Fruit fly (Drosophila melanogaster) whole organism, adult: ENCODE data around the gene Lkb1.

Experiments
- CG11617 ChIP-seq: fragments of 200-800 bp; sonication (Bioruptor generic); optimal IDR thresholded peaks from 2 replicates; lab custom pipeline; 2017; ENCODE audit warnings: mild to moderate bottlenecking, missing biosample characterization, missing genetic modification reagents, missing genetic modification characterization
- CG12768 ChIP-seq: fragments of 200-800 bp; sonication (Bioruptor generic); optimal IDR thresholded peaks from 2 replicates; lab custom pipeline; 2017; ENCODE audit warnings: missing biosample characterization, missing genetic modification characterization, mild to moderate bottlenecking, moderate library complexity, missing genetic modification reagents
- CG14711 ChIP-seq: fragments of 200-800 bp; sonication (Bioruptor generic); optimal IDR thresholded peaks from 2 replicates; lab custom pipeline; 2018; ENCODE audit warnings: missing biosample characterization, mild to moderate bottlenecking, missing genetic modification characterization, moderate library complexity
- CG1620 ChIP-seq: fragments of 200-800 bp; sonication (Bioruptor generic); optimal IDR thresholded peaks from 2 replicates; lab custom pipeline; 2016; ENCODE audit warnings: missing biosample characterization, missing genetic modification characterization
- CG33017 ChIP-seq: fragments of 200-800 bp; sonication (Bioruptor generic); optimal IDR thresholded peaks from 2 replicates; lab custom pipeline; 2018; ENCODE audit warnings: missing biosample characterization, mild to moderate bottlenecking, missing genetic modification characterization, moderate library complexity
- CG5204 ChIP-seq: fragments of 200-800 bp; sonication (Bioruptor generic); optimal IDR thresholded peaks from 2 replicates; lab custom pipeline; 2016; ENCODE audit warnings: missing biosample characterization, missing genetic modification characterization
- CG7045 ChIP-seq: fragments of 200-800 bp; sonication (Bioruptor generic); optimal IDR thresholded peaks from 2 replicates; lab custom pipeline; 2017; ENCODE audit warnings: missing biosample characterization, mild to moderate bottlenecking, missing genetic modification characterization
- CG7101 ChIP-seq: fragments of 200-800 bp; sonication (Bioruptor generic); optimal IDR thresholded peaks from 2 replicates; lab custom pipeline; 2018; ENCODE audit warnings: missing biosample characterization, mild to moderate bottlenecking, missing genetic modification characterization, moderate library complexity
- Clk ChIP-seq: fragments of 200-800 bp; sonication (Bioruptor generic); optimal IDR thresholded peaks from 2 replicates; lab custom pipeline; 2017; ENCODE audit warnings: missing biosample characterization, missing genetic modification characterization
- Crg-1 ChIP-seq: fragments of 200-800 bp; sonication (Bioruptor generic); optimal IDR thresholded peaks from 2 replicates; lab custom pipeline; 2016; ENCODE audit warnings: missing biosample characterization, missing genetic modification characterization
- Hr96 ChIP-seq: fragments of 200-800 bp; sonication (Bioruptor generic); optimal IDR thresholded peaks from 2 replicates; lab custom pipeline; 2016; ENCODE audit warnings: missing biosample characterization, missing genetic modification characterization
- Mnt ChIP-seq: fragments of 200-800 bp; sonication (Bioruptor generic); optimal IDR thresholded peaks from 2 replicates; lab custom pipeline; 2016; ENCODE audit warnings: missing biosample characterization, mild to moderate bottlenecking, missing genetic modification characterization
- bab1 ChIP-seq: fragments of 200-800 bp; sonication (Bioruptor generic); optimal IDR thresholded peaks from 3 replicates; lab custom pipeline; 2019; ENCODE audit warnings: missing biosample characterization, mild to moderate bottlenecking, missing genetic modification characterization, moderate library complexity
- cic ChIP-seq: fragments of 200-800 bp; sonication (Bioruptor generic); optimal IDR thresholded peaks from 2 replicates; lab custom pipeline; 2017; ENCODE audit warnings: missing biosample characterization, mild to moderate bottlenecking, missing genetic modification characterization, moderate library complexity
- cnc ChIP-seq, 2 experiments: fragments of >200 bp; optimal IDR thresholded peaks; 2 replicates each; lab custom pipeline; 2017
- kay ChIP-seq: fragments of 200-800 bp; sonication (Bioruptor generic); peaks from one replicate; lab custom pipeline; 2016; ENCODE audit warnings: missing biosample characterization, missing genetic modification characterization, borderline replicate concordance
- ovo ChIP-seq: fragments of 200-800 bp; sonication (Bioruptor generic); optimal IDR thresholded peaks from 2 replicates; lab custom pipeline; 2016; ENCODE audit warnings: missing biosample characterization, missing genetic modification characterization
- pad ChIP-seq: fragments of 200-800 bp; sonication (Bioruptor generic); optimal IDR thresholded peaks from 3 replicates; lab custom pipeline; 2017; ENCODE audit warnings: missing biosample characterization, missing genetic modification characterization, mild to moderate bottlenecking, moderate library complexity, missing genetic modification reagents
- tj ChIP-seq: fragments of 200-800 bp; sonication (Bioruptor generic); optimal IDR thresholded peaks from 3 replicates; lab custom pipeline; 2017; ENCODE audit warnings: missing biosample characterization, mild to moderate bottlenecking, missing genetic modification characterization, moderate library complexity

Lkb1 gene

dm6 chr3R:13715674-13716454 is 39.5 kb downstream of the Lkb1 start:
- no peak for TF ChIP-seq CG1620 (GFP tag; lab: Kevin White, UChicago)
- TF ChIP-seq CG12768 (GFP tag; lab: Kevin White, UChicago) = no peak
- no peak for TF ChIP-seq tj (GFP tag; lab: Kevin White, UChicago)

- TF ChIP-seq ovo (GFP tag; lab: Kevin White, UChicago) (no peak), bab1 (GFP tag; lab: Kevin White, UChicago) (no peak), cic (GFP tag; lab: Kevin White, UChicago) (no peak), tj (GFP tag; lab: Kevin White, UChicago) (no peak), Hr96 (GFP tag; lab: Kevin White, UChicago) (no peak), pad (GFP tag; lab: Kevin White, UChicago) (no peak), kay (no peak), CG14711 (tag; lab: Kevin White, UChicago) (no peak), Clk (no peak), CG1620 (GFP tag; lab: Kevin White, UChicago) (no peak), CG5204 (GFP tag; lab: Kevin White, UChicago) (no peak)
Observed at dm6 chr3R:13716827-13717226, 40.5 kb downstream of the Lkb1 start.

dm6 chr3R:13718076-13718475 is 41.7 kb downstream of the Lkb1 start, which contains the start of gene Ubc87F:
Gene Ubc87F (minus strand): TSS chr3R:13718176.
- TF ChIP-seq CG12768 (GFP tag; lab: Kevin White, UChicago) (no peak), Hr96 (GFP tag; lab: Kevin White, UChicago) (no peak), CG7045 (no peak), Clk (no peak), CG5204 (GFP tag; lab: Kevin White, UChicago) (no peak), CG7101 (no peak), Crg-1 (GFP tag; lab: Kevin White, UChicago) (no peak), cic (GFP tag; lab: Kevin White, UChicago) (no peak), CG33017 (tag; lab: Kevin White, UChicago) (no peak), ovo (GFP tag; lab: Kevin White, UChicago) (no peak), CG1620 (GFP tag; lab: Kevin White, UChicago) (no peak)

- TF ChIP-seq kay = no peak
- no peak for TF ChIP-seq bab1 (GFP tag; lab: Kevin White, UChicago)
- TF ChIP-seq CG14711 (tag; lab: Kevin White, UChicago) = no peak
- no peak for TF ChIP-seq CG7045
- no peak for TF ChIP-seq pad (GFP tag; lab: Kevin White, UChicago)
Observed at dm6 chr3R:13719053-13719452, 42.7 kb downstream of the Lkb1 start.

- TF ChIP-seq CG7045 = no peak
- no peak for TF ChIP-seq pad (GFP tag; lab: Kevin White, UChicago)
- no peak for TF ChIP-seq CG33017 (tag; lab: Kevin White, UChicago)
- TF ChIP-seq ovo (GFP tag; lab: Kevin White, UChicago) = no peak
- no peak for TF ChIP-seq cnc (optimal IDR thresholded peaks at IDR 0.05; lab: Kevin White, UChicago)
- no peak for TF ChIP-seq Crg-1 (GFP tag; lab: Kevin White, UChicago)
- TF ChIP-seq tj (GFP tag; lab: Kevin White, UChicago) = peak; percentile 93
Observed at dm6 chr3R:13720798-13721197, 44.4 kb downstream of the Lkb1 start.

- TF ChIP-seq CG11617 (GFP tag; lab: Kevin White, UChicago) = no peak
- no peak for TF ChIP-seq CG12768 (GFP tag; lab: Kevin White, UChicago)
- TF ChIP-seq ovo (GFP tag; lab: Kevin White, UChicago) = no peak
- TF ChIP-seq CG1620 (GFP tag; lab: Kevin White, UChicago) = no peak
- TF ChIP-seq kay = no peak
- no peak for TF ChIP-seq cic (GFP tag; lab: Kevin White, UChicago)
Observed at dm6 chr3R:13721998-13722397, 45.6 kb downstream of the Lkb1 start.

dm6 chr3R:13722451-13722850 is 46.1 kb downstream of the Lkb1 start:
- TF ChIP-seq cic (GFP tag; lab: Kevin White, UChicago) (no peak), tj (GFP tag; lab: Kevin White, UChicago) (peak; percentile 95)

dm6 chr3R:13724029-13724638 is 47.8 kb downstream of the Lkb1 start:
- no peak for TF ChIP-seq pad (GFP tag; lab: Kevin White, UChicago)
- no peak for TF ChIP-seq CG14711 (tag; lab: Kevin White, UChicago)
- TF ChIP-seq CG33017 (tag; lab: Kevin White, UChicago) = no peak
- TF ChIP-seq CG7045 = no peak
- no peak for TF ChIP-seq cic (GFP tag; lab: Kevin White, UChicago)
- TF ChIP-seq Mnt (GFP tag; lab: Kevin White, UChicago) = no peak
- TF ChIP-seq kay = peak; percentile 7
